Fruit fly (Drosophila melanogaster): ENCODE results near the gene CG32085.
A peak's percentile ranks its signal among the peaks of the same experiment; 100 is the strongest.

DNA sequence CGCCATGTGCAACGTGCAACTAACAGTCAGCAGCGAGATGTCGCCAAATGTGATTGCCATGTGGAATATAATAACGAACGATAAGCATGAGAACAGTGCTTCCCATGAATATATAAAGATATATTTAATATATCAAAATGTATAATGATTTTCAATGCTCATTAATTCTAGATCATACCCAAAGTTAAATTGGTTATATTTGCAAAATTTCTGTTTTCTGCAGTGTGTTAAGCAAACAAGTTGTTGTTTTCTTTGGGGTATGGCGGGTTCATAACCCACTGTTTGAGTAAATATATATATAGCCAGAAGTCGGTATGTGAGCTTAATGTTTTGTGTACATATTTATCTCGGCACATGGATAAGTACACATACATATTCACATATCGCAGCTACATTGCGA is 43.3 kb downstream of the CG32085 start:
- no peak for TF ChIP-seq Smox (GFP tag; optimal IDR thresholded peaks at IDR 0.05)
- no peak for TF ChIP-seq CG3032 (tag; optimal IDR thresholded peaks at IDR 0.05)
- TF ChIP-seq CG8319 (GFP tag; optimal IDR thresholded peaks at IDR 0.05) = no peak
- peak; percentile 43; the same call in 1 of the 2 replicates for TF ChIP-seq Gug (GFP tag; IDR thresholded peaks at IDR 0.05)
- no peak for TF ChIP-seq dsx (GFP tag; optimal IDR thresholded peaks at IDR 0.05; ENCODE audit: poor library complexity, severe bottlenecking)
- peak; percentile 1 for TF ChIP-seq net (GFP tag; optimal IDR thresholded peaks at IDR 0.05)
- TF ChIP-seq Eip93F (GFP tag; optimal IDR thresholded peaks at IDR 0.05) = no peak
- peak; percentile 70; the same call in 2 of the 3 replicates for TF ChIP-seq CG6163 (GFP tag; IDR thresholded peaks at IDR 0.05)
- TF ChIP-seq CG16779 (tag; optimal IDR thresholded peaks at IDR 0.05) = no peak

Data from whole organism, prepupa.